Worm (Caenorhabditis elegans) whole organism, L4/young adult: Measurements from ENCODE around the gene tag-123.

Experiments
- W03F9.2 ChIP-seq: fragments of 150-350 bp; optimal IDR thresholded peaks from 2 replicates; lab custom pipeline; 2014; ENCODE audit warnings: missing biosample characterization, missing genetic modification characterization
- dao-5 ChIP-seq: sonication (generic microtip); optimal IDR thresholded peaks from 2 replicates; lab custom pipeline; 2016; ENCODE audit warnings: missing genotype, missing genetic modification characterization, moderate library complexity, missing compliant biosample characterization
- him-1 ChIP-seq: sonication (generic microtip); optimal IDR thresholded peaks from 2 replicates; lab custom pipeline; 2016; ENCODE audit warnings: missing genotype, missing genetic modification reagents, missing genetic modification characterization, missing compliant biosample characterization

DNA sequence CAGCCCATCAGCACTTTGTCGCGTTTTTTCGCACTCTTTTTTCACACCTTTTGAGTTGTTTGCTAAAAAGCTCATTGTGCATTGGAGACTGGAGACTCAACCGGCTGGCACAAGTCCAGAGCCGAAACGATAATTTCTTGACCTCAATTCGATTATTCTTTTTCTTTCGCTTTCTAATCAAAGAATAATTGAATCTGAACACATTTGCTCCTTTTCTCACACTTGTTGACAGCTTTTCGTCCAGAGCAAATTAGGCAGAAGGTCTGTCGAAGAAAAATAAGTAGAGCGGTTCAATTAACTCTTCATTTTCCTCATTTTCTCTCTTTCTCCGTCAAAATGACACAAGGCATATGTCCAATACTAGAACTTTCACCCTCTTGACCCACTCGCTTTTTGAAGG is 23.1 kb upstream of the tag-123 start:
- TF ChIP-seq W03F9.2 (tag; lab: Kevin White, UChicago) (no peak), him-1 (no peak), dao-5 (tag; lab: Kevin White, UChicago) (no peak)
